Worm (Caenorhabditis elegans): Measurements from ENCODE around the gene srh-67.

- no peak for TF ChIP-seq ZK546.5 (tag; optimal IDR thresholded peaks at IDR 0.05)
- TF ChIP-seq nfya-1 (tag; optimal IDR thresholded peaks at IDR 0.05; ENCODE audit: insufficient read depth): no peak
- TF ChIP-seq unc-39 (tag; optimal IDR thresholded peaks at IDR 0.05): no peak
- no peak for TF ChIP-seq snpc-4 (tag; optimal IDR thresholded peaks at IDR 0.05)
- TF ChIP-seq lin-39 (tag; optimal IDR thresholded peaks at IDR 0.05): no peak
- TF ChIP-seq fkh-2 (tag; optimal IDR thresholded peaks at IDR 0.05): no peak
- no peak for TF ChIP-seq nhr-77 (tag; optimal IDR thresholded peaks at IDR 0.05)
- TF ChIP-seq mdl-1 (tag; optimal IDR thresholded peaks at IDR 0.05): no peak
Observed at ce11 chrII:12546413-12546812, 37.7 kb downstream of the srh-67 start, which contains the start of the genes F49C5.5 and F49C5.10.

All from whole organism, L3 larva.